Worm (Caenorhabditis elegans) whole organism, L4 larva: ENCODE results near the gene K08D8.1.

Experiments used
- F10B5.3 ChIP-seq: sonication (generic microtip); optimal IDR thresholded peaks from 2 replicates; lab custom pipeline; 2016; ENCODE audit warnings: mild to moderate bottlenecking, missing genetic modification characterization, missing compliant biosample characterization
- F37D6.2 ChIP-seq: sonication (generic microtip); optimal IDR thresholded peaks from 2 replicates; lab custom pipeline; 2016; ENCODE audit warnings: mild to moderate bottlenecking, missing genetic modification characterization, missing compliant biosample characterization
- T26A8.4 ChIP-seq: fragments of 200-800 bp; sonication (Bioruptor generic); IDR thresholded peaks from 2 replicates; pipeline ENCODE4 v1.3.6; 2022; ENCODE audit warnings: missing genetic modification characterization, missing compliant biosample characterization
- Y105C5A.15 ChIP-seq: fragments of 200-800 bp; sonication (Bioruptor generic); IDR thresholded peaks from 2 replicates; pipeline ENCODE4 v1.3.6; 2022; ENCODE audit warnings: missing genetic modification characterization, missing compliant biosample characterization
- Y48G9A.11 ChIP-seq: fragments of 200-800 bp; sonication (Bioruptor generic); IDR thresholded peaks from 2 replicates; pipeline ENCODE4 v1.3.6; 2022; ENCODE audit warnings: missing genetic modification reagents, missing genetic modification characterization, missing compliant biosample characterization
- ZK546.5 ChIP-seq, 2 experiments: sonication (generic microtip); optimal IDR thresholded peaks; 2 replicates each; lab custom pipeline; 2017; ENCODE audit warnings: missing biosample characterization in 2 of 2, missing genetic modification characterization in 2 of 2
- aha-1 ChIP-seq: fragments of 150-350 bp; peaks from one replicate; lab custom pipeline; 2014; ENCODE audit warnings: missing biosample characterization, missing genetic modification characterization
- ama-1 ChIP-seq: fragments of 150-350 bp; optimal IDR thresholded peaks from 2 replicates; lab custom pipeline; 2014; ENCODE audit warnings: inconsistent platforms, mixed read lengths
- arid-1 ChIP-seq: fragments of 200-800 bp; sonication (Bioruptor generic); conservative IDR thresholded peaks from 2 replicates; pipeline ENCODE4 v1.3.6; 2022; ENCODE audit warnings: missing genetic modification reagents, missing genetic modification characterization, missing compliant biosample characterization
- attf-4 ChIP-seq: sonication (generic microtip); optimal IDR thresholded peaks from 3 replicates; lab custom pipeline; 2017; ENCODE audit warnings: missing biosample characterization, missing genetic modification characterization
- ceh-20 ChIP-seq: fragments of 200-800 bp; sonication (Bioruptor generic); IDR thresholded peaks from 2 replicates; pipeline ENCODE4 v1.3.6; 2022; ENCODE audit warnings: missing genetic modification reagents, missing genetic modification characterization, missing compliant biosample characterization
- daf-16 ChIP-seq, 3 experiments: sonication (generic microtip); optimal IDR thresholded peaks; 2 replicates each; lab custom pipeline; 2016 to 2017; ENCODE audit warnings: missing genetic modification characterization in 3 of 3, missing genetic modification reagents in 3 of 3, mild to moderate bottlenecking in 2 of 3, missing compliant biosample characterization in 2 of 3, missing biosample characterization in 1 of 3, moderate library complexity in 1 of 3
- dmd-6 ChIP-seq: fragments of 200-800 bp; sonication (Bioruptor generic); IDR thresholded peaks from 2 replicates; pipeline ENCODE4 v1.3.6; 2022; ENCODE audit warnings: missing genetic modification reagents, missing genetic modification characterization, missing compliant biosample characterization
- dpl-1 ChIP-seq: fragments of 150-350 bp; optimal IDR thresholded peaks from 2 replicates; lab custom pipeline; 2014; ENCODE audit warnings: missing biosample characterization, missing genetic modification reagents, missing genetic modification characterization
- duxl-1 ChIP-seq: sonication (generic microtip); optimal IDR thresholded peaks from 2 replicates; lab custom pipeline; 2016; ENCODE audit warnings: mild to moderate bottlenecking, missing genetic modification characterization, moderate library complexity, missing compliant biosample characterization; ENCODE audit not compliant: poor library complexity
- dve-1 ChIP-seq: sonication (generic microtip); optimal IDR thresholded peaks from 2 replicates; lab custom pipeline; 2017; ENCODE audit warnings: antibody characterized with exemption, mild to moderate bottlenecking, missing genetic modification characterization, missing compliant biosample characterization; ENCODE audit not compliant: insufficient read depth
- egl-43 ChIP-seq: fragments of 200-800 bp; sonication (Bioruptor generic); IDR thresholded peaks from 2 replicates; pipeline ENCODE4 v1.3.6; 2022; ENCODE audit warnings: missing genetic modification reagents, missing genetic modification characterization, missing compliant biosample characterization
- hif-1 ChIP-seq, 2 experiments: sonication (generic microtip); optimal IDR thresholded peaks; 2 replicates each; lab custom pipeline; 2016 to 2017; ENCODE audit warnings: missing compliant biosample characterization in 2 of 2, missing genetic modification characterization in 2 of 2, missing genetic modification reagents in 2 of 2, missing genotype in 2 of 2, mild to moderate bottlenecking in 1 of 2
- hlh-11 ChIP-seq: fragments of 200-800 bp; sonication (Bioruptor generic); optimal IDR thresholded peaks from 2 replicates; lab custom pipeline; 2018; ENCODE audit warnings: mild to moderate bottlenecking, missing genetic modification characterization, missing compliant biosample characterization
- hlh-30 ChIP-seq: sonication (generic microtip); optimal IDR thresholded peaks from 2 replicates; lab custom pipeline; 2017; ENCODE audit warnings: antibody characterized with exemption, mild to moderate bottlenecking, missing genetic modification characterization, missing compliant biosample characterization; ENCODE audit not compliant: insufficient read depth
- lin-1 ChIP-seq: fragments of 200-800 bp; sonication (Bioruptor generic); IDR thresholded peaks from 2 replicates; pipeline ENCODE4 v1.3.6; 2022; ENCODE audit warnings: missing genetic modification reagents, missing genetic modification characterization, missing compliant biosample characterization
- lin-13 ChIP-seq: fragments of 150-350 bp; optimal IDR thresholded peaks from 2 replicates; lab custom pipeline; 2014; ENCODE audit warnings: missing biosample characterization, missing genetic modification reagents, missing genetic modification characterization
- lin-29 ChIP-seq: fragments of 200-800 bp; sonication (Bioruptor generic); IDR thresholded peaks from 2 replicates; pipeline ENCODE4 v1.3.6; 2022; ENCODE audit warnings: missing genetic modification reagents, missing genetic modification characterization, missing compliant biosample characterization
- madf-9 ChIP-seq: fragments of 200-800 bp; sonication (Bioruptor generic); conservative IDR thresholded peaks from 2 replicates; pipeline ENCODE4 v1.3.6; 2022; ENCODE audit warnings: missing genetic modification reagents, missing genetic modification characterization, missing compliant biosample characterization
- mes-2 ChIP-seq: sonication (generic microtip); optimal IDR thresholded peaks from 2 replicates; lab custom pipeline; 2016; ENCODE audit warnings: missing genotype, mild to moderate bottlenecking, missing genetic modification characterization, missing compliant biosample characterization; ENCODE audit not compliant: poor library complexity, severe bottlenecking
- nhr-102 ChIP-seq: sonication (generic microtip); optimal IDR thresholded peaks from 2 replicates; lab custom pipeline; 2016; ENCODE audit warnings: mild to moderate bottlenecking, missing genetic modification characterization, moderate library complexity, missing compliant biosample characterization
- nhr-237 ChIP-seq: sonication (generic microtip); optimal IDR thresholded peaks from 2 replicates; lab custom pipeline; 2017; ENCODE audit warnings: missing biosample characterization, missing genetic modification characterization
- nhr-25 ChIP-seq: sonication (generic microtip); optimal IDR thresholded peaks from 2 replicates; lab custom pipeline; 2017; ENCODE audit warnings: missing genetic modification characterization, mild to moderate bottlenecking, missing compliant biosample characterization, antibody characterized with exemption, moderate library complexity, borderline replicate concordance; ENCODE audit not compliant: insufficient read depth
- nhr-28 ChIP-seq: fragments of 150-350 bp; optimal IDR thresholded peaks from 2 replicates; lab custom pipeline; 2014; ENCODE audit warnings: missing biosample characterization, missing genetic modification characterization
- nhr-77 ChIP-seq: fragments of 150-350 bp; optimal IDR thresholded peaks from 2 replicates; lab custom pipeline; 2014; ENCODE audit warnings: missing biosample characterization, missing genetic modification characterization
- pqm-1 ChIP-seq: sonication (generic microtip); optimal IDR thresholded peaks from 2 replicates; lab custom pipeline; 2017; ENCODE audit warnings: missing biosample characterization, missing genetic modification characterization
- skn-1 ChIP-seq: fragments of 150-350 bp; optimal IDR thresholded peaks from 2 replicates; lab custom pipeline; 2014; ENCODE audit warnings: missing biosample characterization, missing genetic modification characterization
- snpc-4 ChIP-seq: fragments of 150-350 bp; optimal IDR thresholded peaks from 2 replicates; lab custom pipeline; 2014; ENCODE audit warnings: missing biosample characterization, missing genetic modification characterization
- tra-1 ChIP-seq: fragments of 200-800 bp; sonication (Bioruptor generic); IDR thresholded peaks from 2 replicates; pipeline ENCODE4 v1.3.6; 2022; ENCODE audit warnings: missing genetic modification reagents, missing genetic modification characterization, missing compliant biosample characterization
- zag-1 ChIP-seq: fragments of 150-350 bp; optimal IDR thresholded peaks from 2 replicates; lab custom pipeline; 2014; ENCODE audit warnings: missing biosample characterization, missing genetic modification characterization
- zip-11 ChIP-seq: fragments of 200-800 bp; sonication (Bioruptor generic); IDR thresholded peaks from 2 replicates; pipeline ENCODE4 v1.3.6; 2022; ENCODE audit warnings: missing genetic modification characterization, missing compliant biosample characterization

Gene K08D8.1

DNA sequence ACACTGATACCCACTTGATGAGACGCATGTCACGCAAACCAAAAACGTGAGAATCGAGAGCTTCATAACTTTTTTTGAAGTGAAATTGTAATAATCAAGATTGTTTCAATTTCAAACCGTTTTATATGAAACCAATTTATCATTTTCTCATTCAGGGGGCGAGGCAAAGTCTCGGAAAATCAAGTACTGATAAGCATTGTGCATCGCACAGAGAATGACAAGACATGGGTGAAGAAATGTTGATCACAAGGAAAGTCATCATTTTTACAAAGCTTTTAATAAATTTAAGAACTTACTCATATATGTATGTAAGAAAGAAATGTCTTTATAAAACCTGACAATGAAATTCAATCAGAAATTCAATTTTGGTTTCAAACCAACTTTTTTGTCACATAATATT lies 14.2 kb downstream of the K08D8.1 start, which contains the start of gene K08D8.3 (continued):
- TF ChIP-seq lin-1 (GFP tag; lab: Robert Waterston, UW) (no peak), hif-1 (tag; optimal IDR thresholded peaks at IDR 0.05; lab: Kevin White, UChicago) (no peak), nhr-102 (tag; lab: Kevin White, UChicago) (no peak), nhr-25 (tag; lab: Kevin White, UChicago) (no peak), tra-1 (GFP tag; lab: Robert Waterston, UW) (no peak), hlh-30 (tag; lab: Kevin White, UChicago) (peak; percentile 34), F10B5.3 (tag; lab: Kevin White, UChicago) (no peak), dve-1 (peak; percentile 50), ama-1 (lab: Kevin White, UChicago) (no peak), mes-2 (no peak), Y48G9A.11 (GFP tag; lab: Robert Waterston, UW) (no peak), snpc-4 (tag; lab: Kevin White, UChicago) (no peak), ZK546.5 (tag; optimal IDR thresholded peaks at IDR 0.05; lab: Kevin White, UChicago) (no peak), dpl-1 (GFP tag; lab: Kevin White, UChicago) (no peak), lin-13 (GFP tag; lab: Kevin White, UChicago) (no peak), madf-9 (GFP tag; lab: Robert Waterston, UW) (no peak), aha-1 (tag; lab: Kevin White, UChicago) (no peak), T26A8.4 (GFP tag; lab: Robert Waterston, UW) (no peak), skn-1 (no peak), ceh-20 (GFP tag; lab: Robert Waterston, UW) (no peak), attf-4 (tag; lab: Kevin White, UChicago) (no peak), nhr-28 (tag; lab: Kevin White, UChicago) (peak; percentile 63), egl-43 (GFP tag; lab: Robert Waterston, UW) (no peak), nhr-77 (tag; lab: Kevin White, UChicago) (peak; percentile 36), daf-16 (GFP tag; optimal IDR thresholded peaks at IDR 0.05; lab: Kevin White, UChicago) (no peak), daf-16 (tag; optimal IDR thresholded peaks at IDR 0.05; lab: Kevin White, UChicago) (peak; percentile 78), Y105C5A.15 (no peak)
- TF ChIP-seq, all 104 proteins: peak for 8

DNA sequence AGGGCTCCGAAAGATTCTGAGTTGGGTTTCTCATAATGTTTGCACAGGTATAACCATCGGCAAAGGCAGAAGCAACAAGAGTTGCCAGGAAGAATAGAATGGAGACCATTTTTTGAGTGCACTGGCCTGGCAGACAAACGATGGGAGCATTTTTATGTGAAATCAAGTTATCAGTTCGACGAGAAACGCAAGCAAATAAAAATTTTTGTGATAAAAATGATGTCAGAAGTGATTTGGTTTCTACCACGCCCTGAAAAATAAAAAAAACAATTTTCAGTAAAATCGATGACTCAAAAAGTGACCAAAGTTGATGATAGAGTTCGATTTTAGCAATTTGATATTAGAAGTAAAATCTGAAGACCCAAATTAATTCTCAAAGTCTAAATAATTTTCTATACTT lies 17.6 kb downstream of the K08D8.1 start, which contains the start of gene K08D8.4:
K08D8.4 (minus strand) TSS at position 128 of the 400 bp plus-strand sequence.
- peak; percentile 22 for TF ChIP-seq hlh-11 (tag; lab: Kevin White, UChicago)
- TF ChIP-seq F37D6.2 (tag; lab: Kevin White, UChicago), result no peak
- TF ChIP-seq daf-16 (GFP tag; optimal IDR thresholded peaks at IDR 0.05; lab: Kevin White, UChicago), result no peak
- TF ChIP-seq daf-16 (tag; optimal IDR thresholded peaks at IDR 0.05; lab: Kevin White, UChicago), result peak; percentile 16
- TF ChIP-seq dve-1, result peak; percentile 15
- TF ChIP-seq nhr-28 (tag; lab: Kevin White, UChicago), result peak; percentile 32
- no peak for TF ChIP-seq zip-11 (GFP tag; lab: Robert Waterston, UW)
- TF ChIP-seq pqm-1 (tag; lab: Kevin White, UChicago), result peak; percentile 70
- peak; percentile 78 for TF ChIP-seq dmd-6 (GFP tag; lab: Robert Waterston, UW)

DNA sequence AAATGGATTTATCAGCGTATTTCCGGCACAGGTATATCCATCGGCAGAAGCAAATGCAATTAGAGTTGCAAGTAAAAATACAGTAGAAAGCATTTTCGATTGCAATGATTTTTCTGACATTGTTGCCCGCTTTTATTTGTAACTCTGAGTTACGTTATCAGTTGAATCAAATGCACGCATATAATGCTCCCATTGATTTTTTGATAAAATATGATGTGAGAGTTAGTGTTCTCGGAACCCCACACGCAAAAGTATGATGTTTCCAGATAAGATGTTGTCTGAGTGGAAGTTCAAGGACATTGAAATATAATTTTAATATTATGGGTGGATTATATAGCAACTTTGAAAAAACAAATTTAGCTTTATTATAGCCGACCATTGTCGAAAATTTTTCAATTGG lies 19.7 kb downstream of the K08D8.1 start, which contains the start of gene K08D8.5:
K08D8.5 (minus strand) TSS at position 140 of the 400 bp plus-strand sequence.
- TF ChIP-seq daf-16 (GFP tag; optimal IDR thresholded peaks at IDR 0.05; lab: Kevin White, UChicago) (no peak), daf-16 (tag; optimal IDR thresholded peaks at IDR 0.05; lab: Kevin White, UChicago) (no peak), egl-43 (GFP tag; lab: Robert Waterston, UW) (no peak), duxl-1 (tag; lab: Kevin White, UChicago) (no peak), hlh-11 (tag; lab: Kevin White, UChicago) (peak; percentile 7), dpl-1 (GFP tag; lab: Kevin White, UChicago) (no peak), pqm-1 (tag; lab: Kevin White, UChicago) (peak; percentile 44), dmd-6 (GFP tag; lab: Robert Waterston, UW) (peak; percentile 70), arid-1 (GFP tag; lab: Robert Waterston, UW) (no peak), lin-29 (no peak), nhr-237 (tag; lab: Kevin White, UChicago) (no peak), zag-1 (tag; lab: Kevin White, UChicago) (no peak), nhr-28 (tag; lab: Kevin White, UChicago) (peak; percentile 49)
